Worm (Caenorhabditis elegans) whole organism, midembryonic: Measurements from ENCODE around the gene C26G2.2.

ENCODE experiments used
- T22C8.4 ChIP-seq: fragments of 200-800 bp; sonication (Bioruptor generic); IDR thresholded peaks from 2 replicates; pipeline ENCODE4 v1.3.6; 2022; ENCODE audit warnings: missing genetic modification characterization, missing compliant biosample characterization
- ztf-29 ChIP-seq: fragments of 200-800 bp; sonication (Bioruptor generic); IDR thresholded peaks from 2 replicates; pipeline ENCODE4 v1.3.6; 2022; ENCODE audit warnings: missing genetic modification reagents, missing genetic modification characterization, missing compliant biosample characterization

- no peak for TF ChIP-seq T22C8.4 (GFP tag; lab: Robert Waterston, UW)
- no peak for TF ChIP-seq ztf-29
Observed at ce11 chrX:14636712-14637111, 27.4 kb upstream of the C26G2.2 start.
